Fruit fly (Drosophila melanogaster) whole organism, embryonic: ENCODE data around the gene Vha100-2.

Experiments
- Abd-B ChIP-seq: fragments of 200-800 bp; sonication (Bioruptor generic); optimal IDR thresholded peaks from 2 replicates; lab custom pipeline; 2018; ENCODE audit warnings: missing biosample characterization, mild to moderate bottlenecking, missing genetic modification characterization, moderate library complexity
- Adf1 ChIP-seq: fragments of 200-800 bp; sonication (Bioruptor generic); IDR thresholded peaks from 2 replicates; pipeline ENCODE4 v1.3.6; 2022; ENCODE audit warnings: missing biosample characterization, missing genetic modification characterization
- Awh ChIP-seq: fragments of 200-800 bp; sonication (Bioruptor generic); IDR thresholded peaks from 2 replicates; pipeline ENCODE4, ENCODE4 v1.3.6; 2022; ENCODE audit warnings: missing biosample characterization, missing genetic modification characterization
- CG10366 ChIP-seq: fragments of 200-800 bp; sonication (Bioruptor generic); IDR thresholded peaks from 2 replicates; pipeline ENCODE4 v1.3.6; 2022; ENCODE audit warnings: missing biosample characterization, missing genetic modification characterization
- CG11456 ChIP-seq: fragments of 200-800 bp; sonication (Bioruptor generic); IDR thresholded peaks from 3 replicates; pipeline ENCODE4 v1.3.6; 2022; ENCODE audit warnings: missing biosample characterization, missing genetic modification characterization
- CG11723 ChIP-seq: fragments of 200-800 bp; sonication (Bioruptor generic); optimal IDR thresholded peaks from 2 replicates; lab custom pipeline; 2017; ENCODE audit warnings: missing biosample characterization, mild to moderate bottlenecking, missing genetic modification characterization
- CG12391 ChIP-seq: fragments of 200-800 bp; sonication (Bioruptor generic); optimal IDR thresholded peaks from 3 replicates; lab custom pipeline; 2018; ENCODE audit warnings: missing biosample characterization, mild to moderate bottlenecking, missing genetic modification characterization, moderate library complexity
- CG16813 ChIP-seq: fragments of 200-800 bp; sonication (Bioruptor generic); IDR thresholded peaks from 3 replicates; pipeline ENCODE4 v1.3.6; 2022; ENCODE audit warnings: missing biosample characterization, missing genetic modification characterization; ENCODE audit not compliant: partially characterized antibody
- CG16815 ChIP-seq: fragments of 200-800 bp; sonication (Bioruptor generic); optimal IDR thresholded peaks from 3 replicates; lab custom pipeline; 2017; ENCODE audit warnings: missing biosample characterization, mild to moderate bottlenecking, missing genetic modification characterization
- CG17186 ChIP-seq: fragments of 200-800 bp; sonication (Bioruptor generic); optimal IDR thresholded peaks from 3 replicates; lab custom pipeline; 2017; ENCODE audit warnings: missing biosample characterization, missing genetic modification reagents, missing genetic modification characterization
- CG17361 ChIP-seq: fragments of 200-800 bp; sonication (Bioruptor generic); IDR thresholded peaks from 3 replicates; pipeline ENCODE4 v1.3.6; 2022; ENCODE audit warnings: missing biosample characterization, missing genetic modification characterization
- CG17912 ChIP-seq: fragments of 200-800 bp; sonication (Bioruptor generic); optimal IDR thresholded peaks from 2 replicates; lab custom pipeline; 2018; ENCODE audit warnings: missing biosample characterization, mild to moderate bottlenecking, missing genetic modification characterization
- CG18262 ChIP-seq: fragments of 200-800 bp; optimal IDR thresholded peaks from 3 replicates; lab custom pipeline; 2019; ENCODE audit warnings: missing biosample characterization, mild to moderate bottlenecking, missing genetic modification characterization, moderate library complexity
- CG2129 ChIP-seq: fragments of 200-800 bp; sonication (Bioruptor generic); IDR thresholded peaks from 2 replicates; pipeline ENCODE4 v1.3.6; 2022; ENCODE audit warnings: missing biosample characterization, missing genetic modification characterization; ENCODE audit not compliant: partially characterized antibody
- CG34224 ChIP-seq: fragments of 200-800 bp; sonication (Bioruptor generic); IDR thresholded peaks from 3 replicates; pipeline ENCODE4 v1.3.6; 2022; ENCODE audit warnings: missing biosample characterization, missing genetic modification characterization; ENCODE audit not compliant: partially characterized antibody
- CG6175 ChIP-seq: fragments of 200-800 bp; sonication (Bioruptor generic); IDR thresholded peaks from 3 replicates; pipeline ENCODE4 v1.3.6; 2022; ENCODE audit warnings: missing biosample characterization, missing genetic modification characterization
- CG9609 ChIP-seq: fragments of 200-800 bp; sonication (Bioruptor generic); optimal IDR thresholded peaks from 3 replicates; lab custom pipeline; 2016; ENCODE audit warnings: missing biosample characterization, missing genetic modification characterization
- D ChIP-seq, 2 experiments: fragments of 200-800 bp in 1 of 2; fragments of >200 bp in 1 of 2; sonication (Bioruptor generic) in 1 of 2; optimal IDR thresholded peaks; 2 replicates in 1 of 2; 3 replicates in 1 of 2; lab custom pipeline; 2017; ENCODE audit warnings: mild to moderate bottlenecking in 1 of 2, missing biosample characterization in 1 of 2, missing genetic modification characterization in 1 of 2, missing genetic modification reagents in 1 of 2
- Dfd ChIP-seq, 2 experiments: fragments of >200 bp; optimal IDR thresholded peaks; 2 replicates each; lab custom pipeline; 2017; ENCODE audit warnings: missing biosample characterization in 2 of 2, missing genetic modification characterization in 2 of 2
- Doc2 ChIP-seq: fragments of 200-800 bp; sonication (Bioruptor generic); IDR thresholded peaks from 2 replicates; pipeline ENCODE4 v1.3.6; 2022; ENCODE audit warnings: missing biosample characterization, missing genetic modification characterization
- Doc3 ChIP-seq: fragments of 200-800 bp; sonication (Bioruptor generic); IDR thresholded peaks from 3 replicates; pipeline ENCODE4 v1.3.6; 2022; ENCODE audit warnings: missing biosample characterization, missing genetic modification characterization; ENCODE audit not compliant: partially characterized antibody
- Hmx ChIP-seq: fragments of 200-800 bp; sonication (Bioruptor generic); optimal IDR thresholded peaks from 2 replicates; lab custom pipeline; 2016; ENCODE audit warnings: missing biosample characterization, missing genetic modification characterization
- NC2β ChIP-seq: fragments of 200-800 bp; sonication (Bioruptor generic); optimal IDR thresholded peaks from 2 replicates; lab custom pipeline; 2016; ENCODE audit warnings: missing biosample characterization, missing genetic modification characterization
- NFAT ChIP-seq: fragments of 200-800 bp; sonication (Bioruptor generic); IDR thresholded peaks from 2 replicates; pipeline ENCODE4 v1.3.6; 2022; ENCODE audit warnings: missing biosample characterization, missing genetic modification characterization
- Nf-YB ChIP-seq: fragments of 200-800 bp; sonication (Bioruptor generic); optimal IDR thresholded peaks from 3 replicates; lab custom pipeline; 2019; ENCODE audit warnings: missing biosample characterization, mild to moderate bottlenecking, missing genetic modification characterization, moderate library complexity
- Opbp ChIP-seq: fragments of 200-800 bp; sonication (Bioruptor generic); IDR thresholded peaks from 3 replicates; pipeline ENCODE4 v1.3.6; 2022; ENCODE audit warnings: missing biosample characterization, missing genetic modification characterization; ENCODE audit not compliant: partially characterized antibody
- Sin3A ChIP-seq: fragments of >200 bp; optimal IDR thresholded peaks from 2 replicates; lab custom pipeline; 2018
- ab ChIP-seq: fragments of 200-800 bp; sonication (Bioruptor generic); optimal IDR thresholded peaks from 2 replicates; lab custom pipeline; 2016; ENCODE audit warnings: missing biosample characterization, missing genetic modification characterization
- ac ChIP-seq: fragments of 200-800 bp; sonication (Bioruptor generic); optimal IDR thresholded peaks from 3 replicates; lab custom pipeline; 2017; ENCODE audit warnings: missing biosample characterization, mild to moderate bottlenecking, missing genetic modification characterization
- al ChIP-seq: fragments of 200-800 bp; sonication (Bioruptor generic); IDR thresholded peaks from 2 replicates; pipeline ENCODE4 v1.3.6; 2022; ENCODE audit warnings: missing biosample characterization, missing genetic modification characterization
- bsh ChIP-seq, 2 experiments: fragments of 200-800 bp; sonication (Bioruptor generic); optimal IDR thresholded peaks; 2 replicates each; lab custom pipeline; 2017 to 2018; ENCODE audit warnings: mild to moderate bottlenecking in 2 of 2, missing biosample characterization in 2 of 2, missing genetic modification characterization in 2 of 2, moderate library complexity in 1 of 2
- cas ChIP-seq: fragments of 200-800 bp; sonication (Bioruptor generic); IDR thresholded peaks from 2 replicates; pipeline ENCODE4 v1.3.6; 2022; ENCODE audit warnings: missing biosample characterization, missing genetic modification characterization
- cg ChIP-seq: fragments of 200-800 bp; sonication (Bioruptor generic); optimal IDR thresholded peaks from 3 replicates; lab custom pipeline; 2019; ENCODE audit warnings: missing biosample characterization, mild to moderate bottlenecking, missing genetic modification characterization, moderate library complexity
- corto ChIP-seq: fragments of 200-800 bp; sonication (Bioruptor generic); optimal IDR thresholded peaks from 2 replicates; lab custom pipeline; 2016; ENCODE audit warnings: missing biosample characterization, mild to moderate bottlenecking, missing genetic modification characterization, moderate library complexity
- crol ChIP-seq: fragments of 200-800 bp; sonication (Bioruptor generic); IDR thresholded peaks from 2 replicates; pipeline ENCODE4 v1.3.6; 2022; ENCODE audit warnings: missing biosample characterization, missing genetic modification characterization
- dati ChIP-seq: fragments of 200-800 bp; sonication (Bioruptor generic); IDR thresholded peaks from 2 replicates; pipeline ENCODE4 v1.3.6; 2022; ENCODE audit warnings: missing biosample characterization, missing genetic modification characterization
- dm ChIP-seq: fragments of 200-800 bp; sonication (Bioruptor generic); optimal IDR thresholded peaks from 3 replicates; lab custom pipeline; 2016; ENCODE audit warnings: missing biosample characterization, missing genetic modification characterization
- en ChIP-seq: fragments of 200-800 bp; sonication (Bioruptor generic); optimal IDR thresholded peaks from 2 replicates; lab custom pipeline; 2016; ENCODE audit warnings: missing biosample characterization, missing genetic modification characterization
- gem ChIP-seq: fragments of 200-800 bp; sonication (Bioruptor generic); optimal IDR thresholded peaks from 2 replicates; lab custom pipeline; 2019; ENCODE audit warnings: missing biosample characterization, mild to moderate bottlenecking, missing genetic modification characterization, moderate library complexity
- grn ChIP-seq: fragments of 200-800 bp; sonication (Bioruptor generic); optimal IDR thresholded peaks from 3 replicates; lab custom pipeline; 2017; ENCODE audit warnings: missing biosample characterization, missing genetic modification characterization
- klu ChIP-seq: fragments of 200-800 bp; sonication (Bioruptor generic); IDR thresholded peaks from 2 replicates; pipeline ENCODE4 v1.3.6; 2022; ENCODE audit warnings: missing biosample characterization, missing genetic modification characterization
- oc ChIP-seq: fragments of 200-800 bp; sonication (Bioruptor generic); optimal IDR thresholded peaks from 2 replicates; lab custom pipeline; 2018; ENCODE audit warnings: missing biosample characterization, mild to moderate bottlenecking, missing genetic modification characterization, moderate library complexity
- org-1 ChIP-seq: fragments of 200-800 bp; sonication (Bioruptor generic); optimal IDR thresholded peaks from 2 replicates; lab custom pipeline; 2017; ENCODE audit warnings: missing biosample characterization, missing genetic modification characterization
- p53 ChIP-seq: fragments of 200-800 bp; sonication (Bioruptor generic); optimal IDR thresholded peaks from 2 replicates; lab custom pipeline; 2016; ENCODE audit warnings: missing biosample characterization, missing genetic modification characterization
- peb ChIP-seq: fragments of 200-800 bp; sonication (Bioruptor generic); IDR thresholded peaks from 2 replicates; pipeline ENCODE4 v1.3.6; 2022; ENCODE audit warnings: missing biosample characterization, missing genetic modification characterization
- phol ChIP-seq: fragments of 200-800 bp; sonication (Bioruptor generic); optimal IDR thresholded peaks from 3 replicates; lab custom pipeline; 2018; ENCODE audit warnings: missing biosample characterization, mild to moderate bottlenecking, missing genetic modification characterization, moderate library complexity
- pros ChIP-seq: fragments of 200-800 bp; sonication (Bioruptor generic); optimal IDR thresholded peaks from 3 replicates; lab custom pipeline; 2019; ENCODE audit warnings: missing biosample characterization, mild to moderate bottlenecking, missing genetic modification characterization, moderate library complexity
- pum ChIP-seq: fragments of 200-800 bp; sonication (Bioruptor generic); optimal IDR thresholded peaks from 2 replicates; lab custom pipeline; 2016; ENCODE audit warnings: missing biosample characterization, missing genetic modification characterization
- shn ChIP-seq: fragments of 200-800 bp; sonication (Bioruptor generic); optimal IDR thresholded peaks from 3 replicates; lab custom pipeline; 2016; ENCODE audit warnings: missing biosample characterization, missing genetic modification characterization
- slbo ChIP-seq: fragments of 200-800 bp; sonication (Bioruptor generic); IDR thresholded peaks from 2 replicates; pipeline ENCODE4 v1.3.6; 2022; ENCODE audit warnings: missing biosample characterization, missing genetic modification characterization
- unc-4 ChIP-seq: fragments of 200-800 bp; sonication (Bioruptor generic); IDR thresholded peaks from 2 replicates; pipeline ENCODE4 v1.3.6; 2022; ENCODE audit warnings: missing biosample characterization, missing genetic modification characterization; ENCODE audit not compliant: partially characterized antibody
- vnd ChIP-seq: fragments of 200-800 bp; sonication (Bioruptor generic); IDR thresholded peaks from 3 replicates; pipeline ENCODE4 v1.3.6; 2022; ENCODE audit warnings: missing biosample characterization, missing genetic modification characterization; ENCODE audit not compliant: partially characterized antibody

Vha100-2 gene

dm6 chr3R:18371346-18371745 is 27.6 kb downstream of the Vha100-2 start (continued):
- TF ChIP-seq CG17186 (GFP tag; lab: Kevin White, UChicago) (no peak), Hmx (GFP tag; lab: Kevin White, UChicago) (no peak), Abd-B (no peak), ac (GFP tag; lab: Kevin White, UChicago) (no peak), CG16815 (no peak), dati (no peak), cas (GFP tag; lab: Robert Waterston, UW) (no peak), cg (GFP tag; lab: Kevin White, UChicago) (peak; percentile 66), unc-4 (GFP tag; lab: Robert Waterston, UW) (no peak), Doc3 (GFP tag; lab: Robert Waterston, UW) (no peak), slbo (GFP tag; lab: Robert Waterston, UW) (peak; percentile 34; the same call in 1 of the 2 replicates), al (GFP tag; lab: Robert Waterston, UW) (no peak), CG17361 (GFP tag; lab: Robert Waterston, UW) (no peak), CG12391 (tag; lab: Kevin White, UChicago) (no peak), CG2129 (GFP tag; lab: Robert Waterston, UW) (no peak), CG18262 (tag; lab: Kevin White, UChicago) (no peak), CG11456 (GFP tag; lab: Robert Waterston, UW) (no peak), Awh (GFP tag; lab: Robert Waterston, UW) (no peak), CG34224 (GFP tag; lab: Robert Waterston, UW) (no peak), Opbp (GFP tag; lab: Robert Waterston, UW) (no peak), dm (no peak), pum (GFP tag; lab: Kevin White, UChicago) (no peak), phol (peak; percentile 10), shn (GFP tag; lab: Kevin White, UChicago) (no peak), Dfd (GFP tag; optimal IDR thresholded peaks at IDR 0.05; lab: Kevin White, UChicago) (no peak), NFAT (GFP tag; lab: Robert Waterston, UW) (no peak), oc (tag; lab: Kevin White, UChicago) (no peak), CG16813 (no peak), CG9609 (GFP tag; lab: Kevin White, UChicago) (no peak), bsh (GFP tag; optimal IDR thresholded peaks at IDR 0.05; lab: Kevin White, UChicago) (no peak), D (optimal IDR thresholded peaks at IDR 0.05; lab: Kevin White, UChicago) (no peak), D (GFP tag; optimal IDR thresholded peaks at IDR 0.05; lab: Kevin White, UChicago) (no peak), CG11723 (GFP tag; lab: Kevin White, UChicago) (no peak), corto (no peak), Adf1 (GFP tag; lab: Robert Waterston, UW) (no peak), klu (GFP tag; lab: Robert Waterston, UW) (no peak), ab (no peak), org-1 (GFP tag; lab: Kevin White, UChicago) (no peak), Doc2 (no peak), peb (no peak), Nf-YB (GFP tag; lab: Kevin White, UChicago) (peak; percentile 78), vnd (GFP tag; lab: Robert Waterston, UW) (no peak), crol (GFP tag; lab: Robert Waterston, UW) (no peak), en (GFP tag; lab: Kevin White, UChicago) (no peak), NC2β (GFP tag; lab: Kevin White, UChicago) (no peak), CG10366 (GFP tag; lab: Robert Waterston, UW) (0 out of 2 replicates have a peak, but pooled peaks have one; percentile 11), CG17912 (GFP tag; lab: Kevin White, UChicago) (no peak), gem (tag; lab: Kevin White, UChicago) (no peak), grn (GFP tag; lab: Kevin White, UChicago) (no peak), p53 (GFP tag; lab: Kevin White, UChicago) (no peak), CG6175 (GFP tag; lab: Robert Waterston, UW) (no peak), Sin3A (no peak), pros (GFP tag; lab: Kevin White, UChicago) (no peak)
